Fruit fly (Drosophila melanogaster) Kc167 (cell line): ENCODE results near the gene Ugt37C2.

Experiments
- h ChIP-seq: fragments of >200 bp; optimal IDR thresholded peaks from 3 replicates; lab custom pipeline; 2018; ENCODE audit warnings: missing external identifiers
- insv ChIP-seq: fragments of >200 bp; optimal IDR thresholded peaks from 3 replicates; lab custom pipeline; 2018; ENCODE audit warnings: missing external identifiers
- psq ChIP-seq: fragments of >200 bp; optimal IDR thresholded peaks from 2 replicates; lab custom pipeline; 2017; ENCODE audit warnings: missing external identifiers
- ttk ChIP-seq: sonication (Bioruptor generic); optimal IDR thresholded peaks from 2 replicates; lab custom pipeline; 2017; ENCODE audit warnings: missing external identifiers

DNA sequence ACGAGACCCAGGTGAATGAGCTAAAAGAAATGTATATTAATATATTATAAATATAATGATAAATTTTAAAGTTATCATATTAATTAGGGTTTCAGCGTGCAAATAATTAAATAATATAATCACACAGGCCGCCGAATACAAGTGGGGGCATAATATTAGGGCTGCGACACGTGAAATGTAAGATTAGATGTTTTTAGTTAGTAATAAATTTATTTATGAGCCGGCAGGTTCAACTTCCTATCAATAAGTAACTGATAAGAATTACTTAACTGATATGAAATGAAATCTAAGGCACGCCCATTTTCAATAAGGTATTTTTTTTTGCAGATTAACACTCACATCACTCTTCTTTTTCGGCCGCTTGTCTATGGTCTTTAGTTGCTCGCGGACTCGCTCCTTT, 4.1 kb upstream of the Ugt37C2 start:
- no peak for TF ChIP-seq insv (lab: Kevin White, UChicago)
- no peak for TF ChIP-seq h (lab: Kevin White, UChicago)
- TF ChIP-seq psq (lab: Kevin White, UChicago): no peak
- no peak for TF ChIP-seq ttk (lab: Kevin White, UChicago)
